Fruit fly (Drosophila melanogaster) whole organism: ENCODE data around the gene CG11842.

Experiments
- CG8478 ChIP-seq: fragments of >200 bp; optimal IDR thresholded peaks from 2 replicates; lab custom pipeline; 2018; ENCODE audit warnings: inconsistent platforms
- Dll ChIP-seq: fragments of >200 bp; optimal IDR thresholded peaks from 2 replicates; lab custom pipeline; 2017
- EcR ChIP-seq, 2 experiments: fragments of >200 bp; optimal IDR thresholded peaks; 2 replicates each; lab custom pipeline; 2017; ENCODE audit warnings: missing biosample characterization in 2 of 2, missing genetic modification characterization in 2 of 2, missing genetic modification reagents in 2 of 2
- pan ChIP-seq: fragments of >200 bp; optimal IDR thresholded peaks from 2 replicates; lab custom pipeline; 2017
- usp ChIP-seq: fragments of >200 bp; optimal IDR thresholded peaks from 2 replicates; lab custom pipeline; 2017; ENCODE audit warnings: missing biosample characterization, missing genetic modification characterization, mixed read lengths

DNA sequence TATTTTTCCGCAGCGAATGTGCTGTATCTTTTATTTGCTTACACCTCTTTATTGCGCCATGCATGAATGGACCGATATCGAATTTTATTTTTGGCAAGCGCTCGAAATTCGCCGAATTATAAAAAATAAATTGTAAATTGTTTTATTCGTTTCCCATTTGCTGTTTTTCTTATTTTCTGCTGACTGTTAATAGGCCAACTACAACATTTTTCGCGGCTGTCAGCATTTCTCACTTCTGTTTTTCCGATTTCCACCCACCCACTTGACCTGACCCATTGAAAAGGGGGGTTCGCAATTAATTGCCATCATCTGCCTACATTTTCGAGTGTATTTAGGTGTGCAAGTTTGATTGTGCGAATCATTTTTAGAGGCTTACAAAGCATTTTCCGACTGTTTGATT is 24.1 kb downstream of the CG11842 start:
- no peak for TF ChIP-seq pan (lab: Kevin White, UChicago)
- no peak for TF ChIP-seq Dll
- no peak for TF ChIP-seq EcR (GFP tag; optimal IDR thresholded peaks at IDR 0.05; lab: Kevin White, UChicago)
- no peak for TF ChIP-seq CG8478
- no peak for TF ChIP-seq usp (GFP tag; lab: Kevin White, UChicago)
